Worm (Caenorhabditis elegans) whole organism, L3 larva: ENCODE data around the gene aqp-4.

Source experiments
- elt-1 ChIP-seq: fragments of 150-350 bp; optimal IDR thresholded peaks from 2 replicates; lab custom pipeline; 2014; ENCODE audit warnings: missing biosample characterization, missing genetic modification characterization
- elt-3 ChIP-seq, 3 experiments: fragments of 150-350 bp in 1 of 3; sonication (generic microtip) in 2 of 3; optimal IDR thresholded peaks; 2 replicates in 2 of 3; 4 replicates in 1 of 3; lab custom pipeline; 2014 to 2017; ENCODE audit warnings: missing biosample characterization in 3 of 3, missing genetic modification characterization in 3 of 3
- nhr-28 ChIP-seq: fragments of 150-350 bp; optimal IDR thresholded peaks from 2 replicates; lab custom pipeline; 2014; ENCODE audit warnings: missing biosample characterization, missing genetic modification characterization
- pqm-1 ChIP-seq: fragments of 150-350 bp; optimal IDR thresholded peaks from 2 replicates; lab custom pipeline; 2017; ENCODE audit warnings: missing biosample characterization, missing genetic modification characterization, inconsistent platforms

- TF ChIP-seq nhr-28: no peak
- TF ChIP-seq elt-3 (tag; optimal IDR thresholded peaks at IDR 0.05; lab: Kevin White, UChicago): no peak
- no peak for TF ChIP-seq pqm-1 (tag; lab: Kevin White, UChicago)
- no peak for TF ChIP-seq elt-1 (tag; lab: Kevin White, UChicago)
Observed at ce11 chrV:9690728-9691127, 46.6 kb upstream of the aqp-4 start.
